Fruit fly (Drosophila melanogaster): Measurements from ENCODE around the gene IntS11.

The IntS11 gene

dm6 chr3R:29748591-29749303, 3.6 kb downstream of the IntS11 start, which contains the start of the genes ATPsyngamma and yata (continued):
- TF ChIP-seq Xrp1 (GFP tag; IDR thresholded peaks at IDR 0.05) (no peak), CG11085 (GFP tag; IDR thresholded peaks at IDR 0.05) (no peak), E2f1 (GFP tag; IDR thresholded peaks at IDR 0.05) (no peak), Poxn (GFP tag; IDR thresholded peaks at IDR 0.05) (no peak), CG14860 (GFP tag; IDR thresholded peaks at IDR 0.05; ENCODE audit: partially characterized antibody) (peak; percentile 22; the same call in 1 of the 3 replicates), CrebB (tag; optimal IDR thresholded peaks at IDR 0.05) (no peak), CG1024 (GFP tag; IDR thresholded peaks at IDR 0.05) (no peak), klu (GFP tag; IDR thresholded peaks at IDR 0.05) (no peak), Hsf (GFP tag; optimal IDR thresholded peaks at IDR 0.05) (no peak), Meics (GFP tag; optimal IDR thresholded peaks at IDR 0.05) (peak; percentile 65), az2 (GFP tag; optimal IDR thresholded peaks at IDR 0.05) (no peak), CG43689 (GFP tag; IDR thresholded peaks at IDR 0.05) (no peak), gce (GFP tag; IDR thresholded peaks at IDR 0.05) (no peak), H2.0 (GFP tag; IDR thresholded peaks at IDR 0.05) (no peak), BEAF-32 (GFP tag; optimal IDR thresholded peaks at IDR 0.05) (peak; percentile 78), NK7.1 (GFP tag; optimal IDR thresholded peaks at IDR 0.05) (no peak), Scr (GFP tag; IDR thresholded peaks at IDR 0.05; ENCODE audit: partially characterized antibody) (peak; percentile 78), Dll (GFP tag; IDR thresholded peaks at IDR 0.05; ENCODE audit: partially characterized antibody) (no peak; the same call in 1 of the 4 replicates), ken (GFP tag; IDR thresholded peaks at IDR 0.05) (0 out of 3 replicates have a peak, but pooled peaks have one; percentile 44), CG2889 (GFP tag; IDR thresholded peaks at IDR 0.05) (no peak), CG7987 (GFP tag; optimal IDR thresholded peaks at IDR 0.05) (peak; percentile 35), CG8478 (optimal IDR thresholded peaks at IDR 0.05) (no peak), CG14014 (GFP tag; IDR thresholded peaks at IDR 0.05) (no peak), CG13287 (GFP tag; IDR thresholded peaks at IDR 0.05; ENCODE audit: partially characterized antibody) (peak; percentile 68), pfk (GFP tag; optimal IDR thresholded peaks at IDR 0.05) (no peak), ham (GFP tag; IDR thresholded peaks at IDR 0.05) (no peak), CG6175 (GFP tag; IDR thresholded peaks at IDR 0.05) (no peak), CG17328 (GFP tag; IDR thresholded peaks at IDR 0.05) (no peak), btn (GFP tag; optimal IDR thresholded peaks at IDR 0.05) (no peak), esg (GFP tag; conservative IDR thresholded peaks at IDR 0.05) (no peak), CG7786 (GFP tag; optimal IDR thresholded peaks at IDR 0.05) (no peak), dati (GFP tag; IDR thresholded peaks at IDR 0.05) (no peak), Ptx1 (GFP tag; IDR thresholded peaks at IDR 0.05) (peak; percentile 47), CG6854 (GFP tag; optimal IDR thresholded peaks at IDR 0.05) (no peak), gcm2 (GFP tag; optimal IDR thresholded peaks at IDR 0.05) (no peak), Sry-β (GFP tag; optimal IDR thresholded peaks at IDR 0.05) (peak; percentile 41), ATbp (GFP tag; optimal IDR thresholded peaks at IDR 0.05) (peak; percentile 4), GATAe (GFP tag; conservative IDR thresholded peaks at IDR 0.05) (no peak), bowl (GFP tag; IDR thresholded peaks at IDR 0.05) (no peak), bigmax (GFP tag; optimal IDR thresholded peaks at IDR 0.05) (no peak), shn (GFP tag; optimal IDR thresholded peaks at IDR 0.05) (no peak), Hr3 (GFP tag; optimal IDR thresholded peaks at IDR 0.05) (no peak), vvl (GFP tag; IDR thresholded peaks at IDR 0.05) (peak; percentile 75; the same call in 1 of the 2 replicates), peb (GFP tag; IDR thresholded peaks at IDR 0.05) (no peak), Side (GFP tag; optimal IDR thresholded peaks at IDR 0.05) (no peak), CG42726 (GFP tag; IDR thresholded peaks at IDR 0.05; ENCODE audit: partially characterized antibody) (peak; percentile 16; the same call in 1 of the 2 replicates), pros (GFP tag; optimal IDR thresholded peaks at IDR 0.05) (no peak), Hr78 (GFP tag; optimal IDR thresholded peaks at IDR 0.05) (no peak), CG18262 (tag; optimal IDR thresholded peaks at IDR 0.05) (peak; percentile 36), seq (GFP tag; IDR thresholded peaks at IDR 0.05) (no peak), CG9727 (GFP tag; optimal IDR thresholded peaks at IDR 0.05) (peak; percentile 28)

Measured in whole organism, embryonic.